Comparison of ENCODE assay signal across 1 fruit fly cellular context in the genomic region with DNA sequence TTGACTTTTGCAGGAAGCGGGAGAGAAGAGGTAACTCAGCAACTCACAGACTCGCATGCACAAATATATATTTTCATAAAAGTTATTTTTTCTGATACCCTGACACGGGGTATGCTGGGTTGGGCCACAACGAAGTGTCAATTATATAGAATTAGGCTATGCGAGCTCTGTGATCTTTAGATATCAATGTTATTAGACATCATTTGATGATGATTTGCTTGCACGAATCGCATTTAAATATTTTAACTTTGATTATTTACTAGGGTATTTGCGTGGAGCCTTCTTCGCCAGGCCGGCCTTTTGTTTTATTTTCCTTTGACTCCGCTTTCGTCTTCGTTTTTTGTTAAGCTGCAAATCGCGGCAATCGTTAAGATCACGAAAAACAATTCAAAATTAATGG.
TF ChIP-seq lines count a peak whose summit lies in the region.

No protein-coding gene starts in this region.

TF ChIP-seq in whole organism, prepupa, 60 proteins besides CTCF, POLR2A, EP300 and RAD21 (continued from another document):
- TF ChIP-seq CG10669 (GFP tag; optimal IDR thresholded peaks at IDR 0.05; lab: Kevin White, UChicago) (peak; percentile 86), Ets96B (tag; optimal IDR thresholded peaks at IDR 0.05; lab: Kevin White, UChicago) (peak; percentile 85), salr (GFP tag; optimal IDR thresholded peaks at IDR 0.05; lab: Kevin White, UChicago) (peak; percentile 40 to 73), CG8319 (GFP tag; optimal IDR thresholded peaks at IDR 0.05; lab: Kevin White, UChicago) (peak; percentile 79), Hr4 (GFP tag; optimal IDR thresholded peaks at IDR 0.05; lab: Kevin White, UChicago) (peak; percentile 28), CG3919 (GFP tag; optimal IDR thresholded peaks at IDR 0.05; lab: Kevin White, UChicago) (peak; percentile 86), topi (GFP tag; optimal IDR thresholded peaks at IDR 0.05; lab: Kevin White, UChicago) (peak; percentile 85), CG9139 (GFP tag; optimal IDR thresholded peaks at IDR 0.05; lab: Kevin White, UChicago) (peak; percentile 76), svp (GFP tag; lab: Kevin White, UChicago) (peak; percentile 95), cyc (GFP tag; optimal IDR thresholded peaks at IDR 0.05; lab: Kevin White, UChicago) (peak; percentile 87), Eip75B (GFP tag; optimal IDR thresholded peaks at IDR 0.05; lab: Kevin White, UChicago) (peak; percentile 84), Blimp-1 (GFP tag; optimal IDR thresholded peaks at IDR 0.05; lab: Kevin White, UChicago) (peak; percentile 50), CG7368 (GFP tag; optimal IDR thresholded peaks at IDR 0.05; lab: Kevin White, UChicago) (peak; percentile 77), CG8632 (GFP tag; optimal IDR thresholded peaks at IDR 0.05; lab: Kevin White, UChicago) (peak; percentile 81), dsx (GFP tag; optimal IDR thresholded peaks at IDR 0.05; lab: Kevin White, UChicago; ENCODE audit: poor library complexity, severe bottlenecking) (peak; percentile 81), Sox15 (GFP tag; optimal IDR thresholded peaks at IDR 0.05; lab: Kevin White, UChicago) (peak; percentile 85), pdm3 (GFP tag; optimal IDR thresholded peaks at IDR 0.05; lab: Kevin White, UChicago) (peak; percentile 86), CG31627 (GFP tag; optimal IDR thresholded peaks at IDR 0.05; lab: Kevin White, UChicago) (peak; percentile 90), Met (GFP tag; optimal IDR thresholded peaks at IDR 0.05; lab: Kevin White, UChicago) (peak; percentile 87), CG6792 (GFP tag; optimal IDR thresholded peaks at IDR 0.05; lab: Kevin White, UChicago) (peak; percentile 85), lz (GFP tag; optimal IDR thresholded peaks at IDR 0.05; lab: Kevin White, UChicago) (peak; percentile 85), Gug (GFP tag; IDR thresholded peaks at IDR 0.05; lab: Robert Waterston, UW) (no peak), CG6808 (GFP tag; optimal IDR thresholded peaks at IDR 0.05; lab: Kevin White, UChicago) (peak; percentile 85), Sox14 (GFP tag; optimal IDR thresholded peaks at IDR 0.05; lab: Kevin White, UChicago) (peak; percentile 81), CG6854 (GFP tag; optimal IDR thresholded peaks at IDR 0.05; lab: Kevin White, UChicago) (peak; percentile 65), CG8119 (GFP tag; IDR thresholded peaks at IDR 0.05; lab: Robert Waterston, UW) (no peak), Eip78C (GFP tag; lab: Kevin White, UChicago) (peak; percentile 93), CG6276 (GFP tag; optimal IDR thresholded peaks at IDR 0.05; lab: Kevin White, UChicago) (no peak), CG32006 (GFP tag; optimal IDR thresholded peaks at IDR 0.05; lab: Kevin White, UChicago) (peak; percentile 40), achi (GFP tag; optimal IDR thresholded peaks at IDR 0.05; lab: Kevin White, UChicago) (peak; percentile 75), CG10631 (GFP tag; optimal IDR thresholded peaks at IDR 0.05; lab: Kevin White, UChicago) (peak; percentile 79), Sox102F (GFP tag; optimal IDR thresholded peaks at IDR 0.05; lab: Kevin White, UChicago) (peak; percentile 86), CG4318 (GFP tag; optimal IDR thresholded peaks at IDR 0.05; lab: Kevin White, UChicago) (no peak), net (GFP tag; optimal IDR thresholded peaks at IDR 0.05; lab: Kevin White, UChicago) (peak; percentile 68), esn (GFP tag; optimal IDR thresholded peaks at IDR 0.05; lab: Kevin White, UChicago) (peak; percentile 89)
TF ChIP-seq in whole organism, prepupa: peak in this region for 50.
